Worm (Caenorhabditis elegans) whole organism, mixed stage, embryonic: ENCODE results near the gene R04E5.9.

Source experiments
- M03D4.4 ChIP-seq: sonication (generic microtip); optimal IDR thresholded peaks from 2 replicates; lab custom pipeline; 2017; ENCODE audit warnings: mild to moderate bottlenecking, missing genetic modification characterization, missing compliant biosample characterization
- bed-3 ChIP-seq: fragments of 200-800 bp; sonication (Bioruptor generic); optimal IDR thresholded peaks from 3 replicates; lab custom pipeline; 2018; ENCODE audit warnings: mild to moderate bottlenecking, missing genetic modification characterization, moderate library complexity, missing compliant biosample characterization
- blmp-1 ChIP-seq: fragments of 150-350 bp; optimal IDR thresholded peaks from 2 replicates; lab custom pipeline; 2014; ENCODE audit warnings: missing biosample characterization, missing genetic modification characterization
- ceh-39 ChIP-seq: fragments of 150-350 bp; optimal IDR thresholded peaks from 2 replicates; lab custom pipeline; 2014; ENCODE audit warnings: missing biosample characterization, missing genetic modification characterization
- ceh-43 ChIP-seq: fragments of 200-800 bp; sonication (Bioruptor generic); optimal IDR thresholded peaks from 2 replicates; lab custom pipeline; 2018; ENCODE audit warnings: mild to moderate bottlenecking, missing genetic modification characterization, moderate library complexity, missing compliant biosample characterization
- ceh-83 ChIP-seq: fragments of 200-800 bp; sonication (Bioruptor generic); optimal IDR thresholded peaks from 2 replicates; lab custom pipeline; 2018; ENCODE audit warnings: mild to moderate bottlenecking, missing genetic modification characterization, missing compliant biosample characterization
- ces-1 ChIP-seq: fragments of 150-350 bp; optimal IDR thresholded peaks from 2 replicates; lab custom pipeline; 2014; ENCODE audit warnings: missing biosample characterization, missing genetic modification reagents, missing genetic modification characterization
- cnd-1 ChIP-seq: fragments of 200-800 bp; sonication (Bioruptor generic); optimal IDR thresholded peaks from 2 replicates; lab custom pipeline; 2018; ENCODE audit warnings: mild to moderate bottlenecking, missing genetic modification characterization, missing compliant biosample characterization
- drap-1 ChIP-seq: fragments of 200-800 bp; sonication (Bioruptor generic); optimal IDR thresholded peaks from 3 replicates; lab custom pipeline; 2018; ENCODE audit warnings: mild to moderate bottlenecking, missing genetic modification characterization, missing compliant biosample characterization
- elt-1 ChIP-seq: sonication (generic microtip); optimal IDR thresholded peaks from 2 replicates; lab custom pipeline; 2017; ENCODE audit warnings: missing genetic modification characterization, mild to moderate bottlenecking, missing compliant biosample characterization, antibody characterized with exemption, moderate library complexity, borderline replicate concordance; ENCODE audit not compliant: insufficient read depth
- elt-3 ChIP-seq: fragments of 150-350 bp; optimal IDR thresholded peaks from 2 replicates; lab custom pipeline; 2014; ENCODE audit warnings: missing biosample characterization, missing genetic modification characterization
- flh-1 ChIP-seq: fragments of 200-800 bp; sonication (Bioruptor generic); optimal IDR thresholded peaks from 2 replicates; lab custom pipeline; 2018; ENCODE audit warnings: mild to moderate bottlenecking, missing genetic modification characterization, moderate library complexity, missing compliant biosample characterization
- ham-2 ChIP-seq: fragments of 200-800 bp; sonication (Bioruptor generic); optimal IDR thresholded peaks from 2 replicates; lab custom pipeline; 2018; ENCODE audit warnings: mild to moderate bottlenecking, missing genetic modification characterization, missing compliant biosample characterization
- hlh-1 ChIP-seq: fragments of 150-350 bp; optimal IDR thresholded peaks from 2 replicates; lab custom pipeline; 2014; ENCODE audit warnings: missing biosample characterization, missing genetic modification reagents, missing genetic modification characterization
- lin-13 ChIP-seq: fragments of 150-350 bp; optimal IDR thresholded peaks from 2 replicates; lab custom pipeline; 2014; ENCODE audit warnings: missing biosample characterization, missing genetic modification characterization
- lin-32 ChIP-seq: fragments of 200-800 bp; sonication (Bioruptor generic); optimal IDR thresholded peaks from 2 replicates; lab custom pipeline; 2018; ENCODE audit warnings: mild to moderate bottlenecking, missing genetic modification characterization, missing compliant biosample characterization
- lsy-2 ChIP-seq: fragments of 150-350 bp; optimal IDR thresholded peaks from 2 replicates; lab custom pipeline; 2014; ENCODE audit warnings: missing biosample characterization, missing genetic modification characterization
- mab-5 ChIP-seq: fragments of 150-350 bp; optimal IDR thresholded peaks from 2 replicates; lab custom pipeline; 2014; ENCODE audit warnings: missing biosample characterization, missing genetic modification characterization
- mep-1 ChIP-seq: fragments of 150-350 bp; optimal IDR thresholded peaks from 2 replicates; lab custom pipeline; 2017; ENCODE audit warnings: missing biosample characterization, missing genetic modification reagents, missing genetic modification characterization, inconsistent platforms
- mls-2 ChIP-seq: sonication (generic microtip); optimal IDR thresholded peaks from 2 replicates; lab custom pipeline; 2016; ENCODE audit warnings: mild to moderate bottlenecking, missing genetic modification characterization, moderate library complexity, missing compliant biosample characterization
- nhr-12 ChIP-seq: fragments of 150-350 bp; optimal IDR thresholded peaks from 2 replicates; lab custom pipeline; 2014; ENCODE audit warnings: missing biosample characterization, missing genetic modification characterization
- nhr-2 ChIP-seq: fragments of 150-350 bp; optimal IDR thresholded peaks from 2 replicates; lab custom pipeline; 2014; ENCODE audit warnings: missing biosample characterization, missing genetic modification characterization
- nhr-237 ChIP-seq: fragments of 150-350 bp; optimal IDR thresholded peaks from 2 replicates; lab custom pipeline; 2014; ENCODE audit warnings: missing biosample characterization, missing genetic modification characterization
- nhr-28 ChIP-seq: fragments of 150-350 bp; optimal IDR thresholded peaks from 2 replicates; lab custom pipeline; 2014; ENCODE audit warnings: missing biosample characterization, missing genetic modification characterization
- nhr-76 ChIP-seq: sonication (generic microtip); optimal IDR thresholded peaks from 2 replicates; lab custom pipeline; 2017; ENCODE audit warnings: missing biosample characterization, missing genetic modification characterization
- pha-4 ChIP-seq: fragments of 150-350 bp; optimal IDR thresholded peaks from 2 replicates; lab custom pipeline; 2018; ENCODE audit warnings: missing biosample characterization, missing genetic modification reagents, missing genetic modification characterization
- sem-2 ChIP-seq: fragments of 200-800 bp; sonication (Bioruptor generic); optimal IDR thresholded peaks from 2 replicates; lab custom pipeline; 2018; ENCODE audit warnings: mild to moderate bottlenecking, missing genetic modification characterization, missing compliant biosample characterization
- snpc-4 ChIP-seq: fragments of 150-350 bp; optimal IDR thresholded peaks from 2 replicates; lab custom pipeline; 2014; ENCODE audit warnings: missing biosample characterization, missing genetic modification characterization
- sptf-1 ChIP-seq: sonication (generic microtip); optimal IDR thresholded peaks from 2 replicates; lab custom pipeline; 2017; ENCODE audit warnings: mild to moderate bottlenecking, missing genetic modification characterization, moderate library complexity, missing compliant biosample characterization
- tbx-8 ChIP-seq: fragments of 200-800 bp; sonication (Bioruptor generic); optimal IDR thresholded peaks from 2 replicates; lab custom pipeline; 2018; ENCODE audit warnings: mild to moderate bottlenecking, missing genetic modification characterization, moderate library complexity, missing compliant biosample characterization
- unc-120 ChIP-seq: sonication (generic microtip); optimal IDR thresholded peaks from 2 replicates; lab custom pipeline; 2017; ENCODE audit warnings: missing genetic modification characterization, missing compliant biosample characterization; ENCODE audit not compliant: poor library complexity, severe bottlenecking
- unc-39 ChIP-seq: fragments of 150-350 bp; optimal IDR thresholded peaks from 2 replicates; lab custom pipeline; 2014; ENCODE audit warnings: missing biosample characterization, missing genetic modification characterization
- unc-62 ChIP-seq: fragments of 150-350 bp; optimal IDR thresholded peaks from 2 replicates; lab custom pipeline; 2014; ENCODE audit warnings: missing biosample characterization, missing genetic modification reagents, missing genetic modification characterization
- zip-8 ChIP-seq: fragments of 150-350 bp; optimal IDR thresholded peaks from 2 replicates; lab custom pipeline; 2014; ENCODE audit warnings: missing biosample characterization, missing genetic modification characterization
- ztf-11 ChIP-seq: fragments of 150-350 bp; optimal IDR thresholded peaks from 2 replicates; lab custom pipeline; 2014; ENCODE audit warnings: missing biosample characterization, missing genetic modification characterization

Gene R04E5.9

ce11 chrX:8835887-8836348, 25.0 kb upstream of the R04E5.9 start, which contains the start of gene C28G1.2:
Gene C28G1.2 (plus strand): TSS chrX:8836016.
- peak; percentile 33 for TF ChIP-seq elt-1 (tag; lab: Kevin White, UChicago)
- no peak for TF ChIP-seq snpc-4 (tag; lab: Kevin White, UChicago)
- TF ChIP-seq blmp-1 (tag; lab: Kevin White, UChicago), result peak; percentile 21
- peak; percentile 28 for TF ChIP-seq nhr-2
- TF ChIP-seq sptf-1 (tag; lab: Kevin White, UChicago), result peak; percentile 98
- TF ChIP-seq unc-62 (GFP tag; lab: Kevin White, UChicago), result peak; percentile 69
- TF ChIP-seq elt-3 (tag; lab: Kevin White, UChicago), result peak; percentile 15
- peak; percentile 88 for TF ChIP-seq unc-39 (tag; lab: Kevin White, UChicago)
- TF ChIP-seq nhr-76 (tag; lab: Kevin White, UChicago), result no peak
- TF ChIP-seq ztf-11 (tag; lab: Kevin White, UChicago), result peak; percentile 51
- TF ChIP-seq unc-120, result peak; percentile 98
- TF ChIP-seq ceh-39, result peak; percentile 69
- peak; percentile 65 for TF ChIP-seq pha-4 (tag; lab: Kevin White, UChicago)
- peak; percentile 97 for TF ChIP-seq cnd-1 (tag; lab: Kevin White, UChicago)
- peak; percentile 89 for TF ChIP-seq nhr-237 (tag; lab: Kevin White, UChicago)
- TF ChIP-seq mls-2, result peak; percentile 99
- peak; percentile 94 for TF ChIP-seq tbx-8 (GFP tag; lab: Kevin White, UChicago)
- peak; percentile 79 for TF ChIP-seq lsy-2
- peak; percentile 78 for TF ChIP-seq mep-1 (tag; lab: Kevin White, UChicago)
- peak; percentile 93 for TF ChIP-seq lin-32 (GFP tag; lab: Kevin White, UChicago)
- peak; percentile 90 for TF ChIP-seq bed-3 (GFP tag; lab: Kevin White, UChicago)
- peak; percentile 97 for TF ChIP-seq M03D4.4 (tag; lab: Kevin White, UChicago)
- peak; percentile 1 for TF ChIP-seq mab-5 (tag; lab: Kevin White, UChicago)
- peak; percentile 98 for TF ChIP-seq drap-1
- TF ChIP-seq hlh-1 (tag; lab: Kevin White, UChicago), result peak; percentile 69
- peak; percentile 78 for TF ChIP-seq ces-1 (GFP tag; lab: Kevin White, UChicago)
- peak; percentile 93 for TF ChIP-seq ham-2
- TF ChIP-seq zip-8 (tag; lab: Kevin White, UChicago), result no peak
- peak; percentile 98 for TF ChIP-seq ceh-83 (GFP tag; lab: Kevin White, UChicago)
- TF ChIP-seq nhr-12 (tag; lab: Kevin White, UChicago), result peak; percentile 68
- peak; percentile 92 for TF ChIP-seq sem-2 (GFP tag; lab: Kevin White, UChicago)
- peak; percentile 94 for TF ChIP-seq ceh-43 (GFP tag; lab: Kevin White, UChicago)
- peak; percentile 94 for TF ChIP-seq flh-1 (GFP tag; lab: Kevin White, UChicago)
- TF ChIP-seq nhr-28 (tag; lab: Kevin White, UChicago), result peak; percentile 67
- peak; percentile 72 for TF ChIP-seq lin-13
- TF ChIP-seq, all 35 proteins: peak for 32

- TF ChIP-seq zip-8 (tag; lab: Kevin White, UChicago) (no peak), bed-3 (GFP tag; lab: Kevin White, UChicago) (no peak)
Observed at ce11 chrX:8835405-8835804, 24.5 kb upstream of the R04E5.9 start, which contains the start of gene sec-15. Gene sec-15 (minus strand): TSS chrX:8835715.

ce11 chrX:8831162-8831561, 20.2 kb upstream of the R04E5.9 start, which contains the start of gene C28G1.6:
Gene C28G1.6 (minus strand): TSS chrX:8831262.
- no peak for TF ChIP-seq nhr-28 (tag; lab: Kevin White, UChicago)
- no peak for TF ChIP-seq snpc-4 (tag; lab: Kevin White, UChicago)
- TF ChIP-seq sptf-1 (tag; lab: Kevin White, UChicago), result no peak

- TF ChIP-seq sem-2 (GFP tag; lab: Kevin White, UChicago) (no peak), ztf-11 (tag; lab: Kevin White, UChicago) (no peak), ceh-43 (GFP tag; lab: Kevin White, UChicago) (no peak), lin-13 (no peak), elt-1 (tag; lab: Kevin White, UChicago) (no peak)
Observed at ce11 chrX:8828365-8828764, 17.4 kb upstream of the R04E5.9 start, which contains the start of gene rcs-1. Gene rcs-1 (minus strand): TSS chrX:8828540.
